Fruit fly (Drosophila melanogaster): ENCODE data around the gene CG14968.

- no peak for TF ChIP-seq CG8478 (optimal IDR thresholded peaks at IDR 0.05)
- no peak for TF ChIP-seq CTCF (optimal IDR thresholded peaks at IDR 0.05)
Measured at dm6 chr3L:3270736-3271135, 32.2 kb downstream of the CG14968 start, which contains the start of gene CG14960.

Data from S2 (cell line).